Fruit fly (Drosophila melanogaster) whole organism, embryonic: ENCODE measurements around the gene Cpr64Ab.

Experiments
- Abd-B ChIP-seq: fragments of 200-800 bp; sonication (Bioruptor generic); optimal IDR thresholded peaks from 2 replicates; lab custom pipeline; 2018; ENCODE audit warnings: missing biosample characterization, mild to moderate bottlenecking, missing genetic modification characterization, moderate library complexity
- Adf1 ChIP-seq: fragments of 200-800 bp; sonication (Bioruptor generic); IDR thresholded peaks from 2 replicates; pipeline ENCODE4 v1.3.6; 2022; ENCODE audit warnings: missing biosample characterization, missing genetic modification characterization
- CG10321 ChIP-seq: fragments of 200-800 bp; sonication (Bioruptor generic); IDR thresholded peaks from 2 replicates; pipeline ENCODE4 v1.3.6; 2022; ENCODE audit warnings: missing biosample characterization, missing genetic modification characterization
- CG10366 ChIP-seq: fragments of 200-800 bp; sonication (Bioruptor generic); IDR thresholded peaks from 2 replicates; pipeline ENCODE4 v1.3.6; 2022; ENCODE audit warnings: missing biosample characterization, missing genetic modification characterization
- CG10462 ChIP-seq: fragments of 200-800 bp; sonication (Bioruptor generic); optimal IDR thresholded peaks from 2 replicates; lab custom pipeline; 2016; ENCODE audit warnings: missing biosample characterization, missing genetic modification characterization
- CG12769 ChIP-seq: fragments of 200-800 bp; sonication (Bioruptor generic); optimal IDR thresholded peaks from 2 replicates; lab custom pipeline; 2019; ENCODE audit warnings: missing biosample characterization, mild to moderate bottlenecking, missing genetic modification characterization, moderate library complexity
- CG13287 ChIP-seq: fragments of 200-800 bp; sonication (Bioruptor generic); IDR thresholded peaks from 2 replicates; pipeline ENCODE4 v1.3.6; 2022; ENCODE audit warnings: missing biosample characterization, missing genetic modification characterization; ENCODE audit not compliant: partially characterized antibody
- CG14860 ChIP-seq: fragments of 200-800 bp; sonication (Bioruptor generic); IDR thresholded peaks from 3 replicates; pipeline ENCODE4 v1.3.6; 2022; ENCODE audit warnings: missing biosample characterization, missing genetic modification characterization; ENCODE audit not compliant: partially characterized antibody
- CG15514 ChIP-seq: fragments of 200-800 bp; sonication (Bioruptor generic); optimal IDR thresholded peaks from 3 replicates; lab custom pipeline; 2017; ENCODE audit warnings: missing biosample characterization, missing genetic modification characterization, mild to moderate bottlenecking, moderate library complexity, missing genetic modification reagents
- CG15601 ChIP-seq: fragments of 200-800 bp; sonication (Bioruptor generic); optimal IDR thresholded peaks from 3 replicates; lab custom pipeline; 2019; ENCODE audit warnings: missing biosample characterization, mild to moderate bottlenecking, missing genetic modification characterization, moderate library complexity
- CG15696 ChIP-seq: fragments of 200-800 bp; sonication (Bioruptor generic); optimal IDR thresholded peaks from 2 replicates; lab custom pipeline; 2019; ENCODE audit warnings: missing biosample characterization, mild to moderate bottlenecking, missing genetic modification characterization, moderate library complexity
- CG17328 ChIP-seq: fragments of 200-800 bp; sonication (Bioruptor generic); IDR thresholded peaks from 2 replicates; pipeline ENCODE4 v1.3.6; 2022; ENCODE audit warnings: missing biosample characterization, missing genetic modification characterization
- CG17612 ChIP-seq: fragments of 200-800 bp; sonication (Bioruptor generic); IDR thresholded peaks from 2 replicates; pipeline ENCODE4 v1.3.6; 2022; ENCODE audit warnings: missing biosample characterization, missing genetic modification characterization
- CG2889 ChIP-seq: fragments of 200-800 bp; sonication (Bioruptor generic); IDR thresholded peaks from 3 replicates; pipeline ENCODE4 v1.3.6; 2022; ENCODE audit warnings: missing biosample characterization, missing genetic modification characterization
- CG31441 ChIP-seq: fragments of 200-800 bp; sonication (Bioruptor generic); IDR thresholded peaks from 2 replicates; pipeline ENCODE4 v1.3.6; 2022; ENCODE audit warnings: missing biosample characterization, missing genetic modification characterization
- CG32532 ChIP-seq: fragments of 200-800 bp; sonication (Bioruptor generic); IDR thresholded peaks from 2 replicates; pipeline ENCODE4 v1.3.6; 2022; ENCODE audit warnings: missing biosample characterization, missing genetic modification characterization
- CG3281 ChIP-seq: fragments of 200-800 bp; sonication (Bioruptor generic); optimal IDR thresholded peaks from 3 replicates; lab custom pipeline; 2017; ENCODE audit warnings: missing biosample characterization, mild to moderate bottlenecking, missing genetic modification characterization
- CG5245 ChIP-seq: fragments of 200-800 bp; sonication (Bioruptor generic); optimal IDR thresholded peaks from 3 replicates; lab custom pipeline; 2016; ENCODE audit warnings: missing biosample characterization, missing genetic modification characterization
- CG9609 ChIP-seq: fragments of 200-800 bp; sonication (Bioruptor generic); optimal IDR thresholded peaks from 3 replicates; lab custom pipeline; 2016; ENCODE audit warnings: missing biosample characterization, missing genetic modification characterization
- CkIIα-i1 ChIP-seq: fragments of 200-800 bp; sonication (Bioruptor generic); IDR thresholded peaks from 2 replicates; pipeline ENCODE4 v1.3.6; 2022; ENCODE audit warnings: missing biosample characterization, missing genetic modification characterization
- Dad ChIP-seq: fragments of 200-800 bp; sonication (Bioruptor generic); optimal IDR thresholded peaks from 3 replicates; lab custom pipeline; 2016; ENCODE audit warnings: missing biosample characterization, missing genetic modification characterization
- Hsf ChIP-seq: fragments of 200-800 bp; sonication (Bioruptor generic); optimal IDR thresholded peaks from 3 replicates; lab custom pipeline; 2016; ENCODE audit warnings: missing biosample characterization, missing genetic modification characterization
- Lpt ChIP-seq: fragments of >200 bp; optimal IDR thresholded peaks from 2 replicates; lab custom pipeline; 2018; ENCODE audit warnings: missing biosample characterization, missing genetic modification characterization
- MTF-1 ChIP-seq: fragments of 200-800 bp; sonication (Bioruptor generic); optimal IDR thresholded peaks from 2 replicates; lab custom pipeline; 2018; ENCODE audit warnings: missing biosample characterization, mild to moderate bottlenecking, missing genetic modification characterization, borderline replicate concordance
- Mad ChIP-seq: fragments of 200-800 bp; sonication (Bioruptor generic); optimal IDR thresholded peaks from 2 replicates; lab custom pipeline; 2016; ENCODE audit warnings: missing biosample characterization, missing genetic modification characterization
- Nf-YC ChIP-seq: fragments of 200-800 bp; optimal IDR thresholded peaks from 3 replicates; lab custom pipeline; 2019; ENCODE audit warnings: missing biosample characterization, mild to moderate bottlenecking, missing genetic modification characterization, moderate library complexity
- Ptx1 ChIP-seq: fragments of 200-800 bp; sonication (Bioruptor generic); IDR thresholded peaks from 2 replicates; pipeline ENCODE4 v1.3.6; 2022; ENCODE audit warnings: missing biosample characterization, missing genetic modification characterization
- Six4 ChIP-seq: fragments of 200-800 bp; sonication (Bioruptor generic); optimal IDR thresholded peaks from 2 replicates; lab custom pipeline; 2016; ENCODE audit warnings: missing biosample characterization, missing genetic modification characterization
- Sox102F ChIP-seq: fragments of 200-800 bp; sonication (Bioruptor generic); optimal IDR thresholded peaks from 2 replicates; lab custom pipeline; 2018; ENCODE audit warnings: missing biosample characterization, mild to moderate bottlenecking, missing genetic modification characterization, moderate library complexity
- aop ChIP-seq: fragments of 200-800 bp; sonication (Bioruptor generic); IDR thresholded peaks from 2 replicates; pipeline ENCODE4 v1.3.6; 2022; ENCODE audit warnings: missing biosample characterization, missing genetic modification characterization
- ap ChIP-seq: fragments of 200-800 bp; sonication (Bioruptor generic); IDR thresholded peaks from 2 replicates; pipeline ENCODE4 v1.3.6; 2022; ENCODE audit warnings: missing biosample characterization, missing genetic modification characterization
- bbx ChIP-seq: fragments of 200-800 bp; sonication (Bioruptor generic); IDR thresholded peaks from 2 replicates; pipeline ENCODE4 v1.3.6; 2022; ENCODE audit warnings: missing biosample characterization, missing genetic modification characterization; ENCODE audit not compliant: partially characterized antibody
- bcd ChIP-seq: fragments of 200-800 bp; sonication (Bioruptor generic); optimal IDR thresholded peaks from 2 replicates; lab custom pipeline; 2017; ENCODE audit warnings: missing biosample characterization, mild to moderate bottlenecking, missing genetic modification characterization
- caup ChIP-seq: fragments of 200-800 bp; sonication (Bioruptor generic); optimal IDR thresholded peaks from 3 replicates; lab custom pipeline; 2017; ENCODE audit warnings: missing biosample characterization, mild to moderate bottlenecking, missing genetic modification characterization, moderate library complexity; ENCODE audit not compliant: severe bottlenecking
- cg ChIP-seq: fragments of 200-800 bp; sonication (Bioruptor generic); optimal IDR thresholded peaks from 3 replicates; lab custom pipeline; 2019; ENCODE audit warnings: missing biosample characterization, mild to moderate bottlenecking, missing genetic modification characterization, moderate library complexity
- croc ChIP-seq: fragments of 200-800 bp; sonication (Bioruptor generic); conservative IDR thresholded peaks from 3 replicates; pipeline ENCODE4 v1.3.6; 2022; ENCODE audit warnings: missing biosample characterization, missing genetic modification characterization
- disco-r ChIP-seq: fragments of 200-800 bp; sonication (Bioruptor generic); optimal IDR thresholded peaks from 2 replicates; lab custom pipeline; 2016; ENCODE audit warnings: missing biosample characterization, missing genetic modification characterization
- dmrt99B ChIP-seq: fragments of 200-800 bp; sonication (Bioruptor generic); optimal IDR thresholded peaks from 2 replicates; lab custom pipeline; 2018; ENCODE audit warnings: missing biosample characterization, mild to moderate bottlenecking, missing genetic modification characterization, moderate library complexity
- kay ChIP-seq: fragments of 200-800 bp; sonication (Bioruptor generic); optimal IDR thresholded peaks from 2 replicates; lab custom pipeline; 2016; ENCODE audit warnings: missing biosample characterization, missing genetic modification characterization
- lov ChIP-seq, 2 experiments: fragments of 200-800 bp in 1 of 2; fragments of >200 bp in 1 of 2; sonication (Bioruptor generic) in 1 of 2; IDR thresholded peaks in 1 of 2; optimal IDR thresholded peaks in 1 of 2; 2 replicates in 1 of 2; 3 replicates in 1 of 2; pipeline versions ENCODE4 v1.3.6 to Lab custom; 2017 to 2022; ENCODE audit warnings: missing biosample characterization in 1 of 2, missing genetic modification characterization in 1 of 2
- ranshi ChIP-seq: fragments of 200-800 bp; sonication (Bioruptor generic); IDR thresholded peaks from 2 replicates; pipeline ENCODE4 v1.3.6; 2022; ENCODE audit warnings: missing biosample characterization, missing genetic modification characterization
- sens ChIP-seq: fragments of 200-800 bp; sonication (Bioruptor generic); peaks from one replicate; lab custom pipeline; 2016; ENCODE audit warnings: missing biosample characterization, missing genetic modification characterization
- sna ChIP-seq: fragments of 200-800 bp; sonication (Bioruptor generic); IDR thresholded peaks from 2 replicates; pipeline ENCODE4 v1.3.6; 2022; ENCODE audit warnings: missing biosample characterization, missing genetic modification characterization; ENCODE audit not compliant: partially characterized antibody
- so ChIP-seq: fragments of 200-800 bp; sonication (Bioruptor generic); IDR thresholded peaks from 3 replicates; pipeline ENCODE4 v1.3.6; 2022; ENCODE audit warnings: missing biosample characterization, missing genetic modification characterization
- stc ChIP-seq: fragments of 200-800 bp; sonication (Bioruptor generic); IDR thresholded peaks from 2 replicates; pipeline ENCODE4 v1.3.6; 2022; ENCODE audit warnings: missing biosample characterization, missing genetic modification characterization
- twi ChIP-seq: fragments of 200-800 bp; optimal IDR thresholded peaks from 2 replicates; lab custom pipeline; 2019; ENCODE audit warnings: missing biosample characterization, mild to moderate bottlenecking, missing genetic modification characterization, moderate library complexity
- vvl ChIP-seq: fragments of 200-800 bp; sonication (Bioruptor generic); IDR thresholded peaks from 2 replicates; pipeline ENCODE4 v1.3.6; 2022; ENCODE audit warnings: missing biosample characterization, missing genetic modification characterization
- wek ChIP-seq: fragments of 200-800 bp; sonication (Bioruptor generic); optimal IDR thresholded peaks from 3 replicates; lab custom pipeline; 2018; ENCODE audit warnings: missing biosample characterization, mild to moderate bottlenecking, missing genetic modification characterization, moderate library complexity
- zfh1 ChIP-seq: fragments of 200-800 bp; sonication (Bioruptor generic); IDR thresholded peaks from 3 replicates; pipeline ENCODE4 v1.3.6; 2022; ENCODE audit warnings: missing biosample characterization, missing genetic modification characterization

Cpr64Ab gene

DNA sequence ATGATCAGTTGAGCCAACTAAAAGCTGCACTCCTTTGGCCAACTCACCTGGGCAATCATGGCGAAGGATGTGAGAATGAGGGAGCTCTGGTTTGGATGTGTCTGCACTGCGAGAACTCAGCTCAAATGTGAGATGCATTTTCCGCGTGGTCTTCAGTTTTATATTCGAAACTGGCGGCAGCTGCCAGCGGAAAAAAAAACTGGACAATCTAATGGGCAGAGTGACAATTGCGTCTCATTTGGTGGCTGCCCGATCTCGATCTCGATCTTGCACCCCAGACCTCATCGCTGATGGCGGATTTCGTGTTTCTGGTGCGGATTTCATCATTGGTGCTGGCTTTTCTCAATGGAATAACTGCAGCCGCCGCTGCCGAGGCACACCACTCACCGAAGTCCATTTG is 1.5 kb upstream of the Cpr64Ab start, which contains the start of gene Cpr64Ac:
Gene Cpr64Ac (minus strand): TSS at position 101 of the 400 bp plus-strand sequence.
- no peak for TF ChIP-seq cg (GFP tag; lab: Kevin White, UChicago)
- TF ChIP-seq sens (GFP tag; lab: Kevin White, UChicago), result peak; percentile 5

DNA sequence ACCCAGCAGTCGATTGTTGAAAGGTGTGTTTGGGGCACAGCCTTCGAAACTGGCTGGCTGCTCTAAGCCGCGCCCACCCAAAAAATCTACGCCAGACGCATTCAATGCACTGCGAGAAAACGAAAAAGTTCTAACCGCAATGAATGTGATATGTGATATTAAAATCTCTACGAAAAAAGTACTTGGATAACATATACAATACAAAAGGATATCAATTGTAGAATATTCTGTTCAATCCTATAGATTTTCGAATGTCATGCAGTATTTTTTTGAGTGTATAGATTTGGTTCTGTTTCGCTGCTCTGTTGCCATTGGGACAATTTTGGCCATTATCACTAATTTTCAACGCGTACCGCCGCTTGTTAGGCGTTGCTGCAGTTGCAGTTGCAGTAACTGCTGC is 1.6 kb downstream of the Cpr64Ab start:
- TF ChIP-seq CG17328 (GFP tag; lab: Robert Waterston, UW) (no peak), CG17612 (GFP tag; lab: Robert Waterston, UW) (no peak), CG9609 (no peak), Mad (no peak), CG31441 (GFP tag; lab: Robert Waterston, UW) (peak; percentile 47), Nf-YC (no peak), caup (GFP tag; lab: Kevin White, UChicago) (no peak), CG13287 (GFP tag; lab: Robert Waterston, UW) (no peak), CG3281 (GFP tag; lab: Kevin White, UChicago) (no peak), kay (GFP tag; lab: Kevin White, UChicago) (no peak), wek (GFP tag; lab: Kevin White, UChicago) (no peak), Sox102F (no peak), stc (GFP tag; lab: Robert Waterston, UW) (0 out of 2 replicates have a peak, but pooled peaks have one; percentile 23), Lpt (no peak), CG15514 (GFP tag; lab: Kevin White, UChicago) (no peak), CkIIα-i1 (GFP tag; lab: Robert Waterston, UW) (no peak), CG32532 (GFP tag; lab: Robert Waterston, UW) (no peak), Adf1 (GFP tag; lab: Robert Waterston, UW) (no peak), vvl (peak; percentile 47), cg (GFP tag; lab: Kevin White, UChicago) (no peak), CG5245 (GFP tag; lab: Kevin White, UChicago) (peak; percentile 4), CG2889 (GFP tag; lab: Robert Waterston, UW) (no peak), Six4 (GFP tag; lab: Kevin White, UChicago) (peak; percentile 11), sna (GFP tag; lab: Robert Waterston, UW) (no peak), MTF-1 (GFP tag; lab: Kevin White, UChicago) (no peak), aop (GFP tag; lab: Robert Waterston, UW) (no peak), CG12769 (tag; lab: Kevin White, UChicago) (no peak), CG10366 (GFP tag; lab: Robert Waterston, UW) (no peak), twi (no peak), CG14860 (no peak), CG15696 (tag; lab: Kevin White, UChicago) (peak; percentile 20), bcd (GFP tag; lab: Kevin White, UChicago) (no peak), Hsf (GFP tag; lab: Kevin White, UChicago) (no peak), lov (optimal IDR thresholded peaks at IDR 0.05; lab: Kevin White, UChicago) (no peak), lov (GFP tag; IDR thresholded peaks at IDR 0.05; lab: Robert Waterston, UW) (no peak), disco-r (no peak), Ptx1 (GFP tag; lab: Robert Waterston, UW) (peak; percentile 23; the same call in 1 of the 2 replicates), Dad (no peak), so (GFP tag; lab: Robert Waterston, UW) (no peak), bbx (GFP tag; lab: Robert Waterston, UW) (no peak), dmrt99B (tag; lab: Kevin White, UChicago) (peak; percentile 48), ranshi (GFP tag; lab: Robert Waterston, UW) (no peak), zfh1 (peak; percentile 64), CG10321 (GFP tag; lab: Robert Waterston, UW) (no peak), ap (GFP tag; lab: Robert Waterston, UW) (no peak), croc (0 out of 3 replicates have a peak, but pooled peaks have one; percentile 36), CG15601 (tag; lab: Kevin White, UChicago) (no peak), CG10462 (no peak), Abd-B (GFP tag; lab: Kevin White, UChicago) (no peak)
